Worm (Caenorhabditis elegans): ENCODE measurements around the gene aptf-2.

DNA sequence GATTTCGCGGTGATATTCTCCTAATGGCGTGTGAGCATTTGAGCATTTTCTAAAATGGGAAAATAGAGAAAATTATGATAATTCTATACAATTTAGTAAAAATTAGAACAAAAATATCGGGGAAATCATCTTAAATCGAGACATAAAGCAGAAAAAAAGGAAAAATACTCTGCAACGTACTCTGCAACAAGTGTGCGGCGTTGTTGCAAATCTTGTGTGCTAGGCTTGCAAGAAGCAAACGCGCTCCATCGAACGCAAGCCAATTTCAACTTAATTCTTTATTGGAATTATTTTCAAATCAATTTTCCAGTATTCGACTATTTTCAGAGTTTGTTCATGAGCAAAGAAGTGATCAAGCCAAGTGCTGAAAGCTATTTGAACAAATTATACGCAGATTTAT is 29.8 kb downstream of the aptf-2 start, which contains the start of the genes Y62E10A.20, Y62E10A.23 and mdt-9:
- peak; percentile 32 for TF ChIP-seq fos-1 (tag; optimal IDR thresholded peaks at IDR 0.05)
- no peak for TF ChIP-seq nhr-77 (tag; optimal IDR thresholded peaks at IDR 0.05)
- TF ChIP-seq lin-39 (tag; optimal IDR thresholded peaks at IDR 0.05): no peak
- TF ChIP-seq nhr-23 (tag; optimal IDR thresholded peaks at IDR 0.05): no peak
- no peak for TF ChIP-seq zag-1 (tag; optimal IDR thresholded peaks at IDR 0.05)
- no peak for TF ChIP-seq nhr-12 (tag; optimal IDR thresholded peaks at IDR 0.05)
- TF ChIP-seq snpc-4 (tag; optimal IDR thresholded peaks at IDR 0.05): peak; percentile 78
- no peak for TF ChIP-seq aly-2 (tag; optimal IDR thresholded peaks at IDR 0.05)
- TF ChIP-seq ceh-82 (tag; optimal IDR thresholded peaks at IDR 0.05): no peak
- peak; percentile 51 for TF ChIP-seq F13H6.1 (tag; optimal IDR thresholded peaks at IDR 0.05)
- TF ChIP-seq crh-2 (tag; optimal IDR thresholded peaks at IDR 0.05): peak; percentile 86
